5 fruit fly cellular contexts compared by ENCODE assay signal in the genomic region with DNA sequence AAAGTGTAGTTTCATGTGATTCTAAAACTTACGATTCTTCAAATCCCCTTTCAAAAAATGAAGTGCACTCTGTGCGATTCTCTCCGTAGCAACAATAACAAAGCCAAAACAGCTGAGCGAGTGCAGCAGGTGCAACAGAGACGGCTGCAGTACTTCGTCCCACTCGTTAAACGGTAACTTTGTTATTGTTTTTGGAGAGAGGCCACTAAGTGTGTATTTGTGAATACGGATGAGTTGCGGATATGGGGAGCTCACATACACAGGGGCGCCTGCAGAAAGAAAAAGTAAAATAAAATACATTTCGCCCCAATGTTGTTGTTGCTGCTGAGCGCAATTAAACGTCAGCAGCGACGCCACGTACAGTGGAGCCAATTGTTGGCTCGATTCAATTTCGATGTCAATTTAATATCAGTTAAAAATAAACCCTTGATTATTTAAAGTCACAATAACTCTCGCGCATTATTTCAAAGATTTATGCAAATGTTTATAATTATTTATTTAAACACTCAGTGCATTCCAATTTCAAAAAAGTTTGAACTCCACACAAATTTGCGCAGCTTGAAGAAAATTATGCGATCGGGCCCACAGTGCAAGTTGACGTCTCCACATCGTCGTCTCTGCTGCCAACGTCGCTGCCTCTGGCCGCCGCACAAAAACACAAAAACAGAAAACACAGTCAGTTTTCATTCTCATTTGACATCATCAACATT.
A peak's percentile ranks its signal among the peaks of the same experiment; 100 is the strongest.
TF ChIP-seq lines count a peak whose summit lies in the region.

No protein-coding gene starts in this region.

TF ChIP-seq in whole organism, adult, 20 proteins besides CTCF, POLR2A, EP300 and RAD21 (continued from another document):
- TF ChIP-seq toe (GFP tag; optimal IDR thresholded peaks at IDR 0.05; lab: Kevin White, UChicago) (peak; percentile 98), CG12768 (GFP tag; optimal IDR thresholded peaks at IDR 0.05; lab: Kevin White, UChicago) (peak; percentile 99), pad (GFP tag; optimal IDR thresholded peaks at IDR 0.05; lab: Kevin White, UChicago) (peak; percentile 96), CG14711 (tag; optimal IDR thresholded peaks at IDR 0.05; lab: Kevin White, UChicago) (peak; percentile 96), CG5204 (GFP tag; optimal IDR thresholded peaks at IDR 0.05; lab: Kevin White, UChicago) (peak; percentile 98)

TF ChIP-seq in whole organism, embryonic, 481 proteins besides CTCF, POLR2A, EP300 and RAD21 (continued from another document and continues in another):
- TF ChIP-seq MESR4 (GFP tag; optimal IDR thresholded peaks at IDR 0.05; lab: Kevin White, UChicago), result peak; percentile 39
- TF ChIP-seq CG16813 (GFP tag; IDR thresholded peaks at IDR 0.05; lab: Robert Waterston, UW; ENCODE audit: partially characterized antibody), result no peak
- peak; percentile 99 for TF ChIP-seq gem (tag; optimal IDR thresholded peaks at IDR 0.05; lab: Kevin White, UChicago)
- peak; percentile 96 for TF ChIP-seq ranshi (GFP tag; IDR thresholded peaks at IDR 0.05; lab: Robert Waterston, UW)
- peak; percentile 92 for TF ChIP-seq CG12236 (GFP tag; optimal IDR thresholded peaks at IDR 0.05; lab: Kevin White, UChicago)
- TF ChIP-seq CG12155 (GFP tag; optimal IDR thresholded peaks at IDR 0.05; lab: Kevin White, UChicago), result peak; percentile 96
- peak; percentile 71 for TF ChIP-seq ab (GFP tag; optimal IDR thresholded peaks at IDR 0.05; lab: Kevin White, UChicago)
- TF ChIP-seq CG9437 (GFP tag; optimal IDR thresholded peaks at IDR 0.05; lab: Kevin White, UChicago), result peak; percentile 93
- peak; percentile 89 for TF ChIP-seq NC2α (GFP tag; optimal IDR thresholded peaks at IDR 0.05; lab: Kevin White, UChicago)
- TF ChIP-seq zfh1 (GFP tag; IDR thresholded peaks at IDR 0.05; lab: Robert Waterston, UW), result peak; percentile 94
- no peak for TF ChIP-seq cad (GFP tag; optimal IDR thresholded peaks at IDR 0.05; lab: Kevin White, UChicago)
- peak; percentile 88 for TF ChIP-seq CG17802 (tag; optimal IDR thresholded peaks at IDR 0.05; lab: Kevin White, UChicago)
- TF ChIP-seq CG10321 (GFP tag; IDR thresholded peaks at IDR 0.05; lab: Robert Waterston, UW), result peak; percentile 78
- TF ChIP-seq hkb (optimal IDR thresholded peaks at IDR 0.05; lab: Kevin White, UChicago), result no peak
- TF ChIP-seq hkb (GFP tag; IDR thresholded peaks at IDR 0.05; lab: Robert Waterston, UW), result peak; percentile 98
- peak; percentile 91 for TF ChIP-seq ap (GFP tag; IDR thresholded peaks at IDR 0.05; lab: Robert Waterston, UW)
- peak; percentile 91 for TF ChIP-seq eyg (GFP tag; optimal IDR thresholded peaks at IDR 0.05; lab: Kevin White, UChicago)
- peak; percentile 97 for TF ChIP-seq CG13894 (tag; optimal IDR thresholded peaks at IDR 0.05; lab: Kevin White, UChicago)
- TF ChIP-seq CG7928 (GFP tag; optimal IDR thresholded peaks at IDR 0.05; lab: Kevin White, UChicago), result peak; percentile 74
- TF ChIP-seq cg (GFP tag; optimal IDR thresholded peaks at IDR 0.05; lab: Kevin White, UChicago), result peak; percentile 49
- peak; percentile 96 for TF ChIP-seq run (tag; optimal IDR thresholded peaks at IDR 0.05; lab: Kevin White, UChicago)
- peak; percentile 98 for TF ChIP-seq az2 (GFP tag; optimal IDR thresholded peaks at IDR 0.05; lab: Kevin White, UChicago)
- peak; percentile 97 for TF ChIP-seq Fer2 (tag; optimal IDR thresholded peaks at IDR 0.05; lab: Kevin White, UChicago)
- TF ChIP-seq Ets65A (GFP tag; lab: Kevin White, UChicago), result peak; percentile 99
- peak; percentile 75 for TF ChIP-seq CG7271 (tag; optimal IDR thresholded peaks at IDR 0.05; lab: Kevin White, UChicago)
- TF ChIP-seq pho (GFP tag; optimal IDR thresholded peaks at IDR 0.05; lab: Kevin White, UChicago), result peak; percentile 97
- TF ChIP-seq Camta (GFP tag; optimal IDR thresholded peaks at IDR 0.05; lab: Kevin White, UChicago), result peak; percentile 97
- TF ChIP-seq CG6765 (GFP tag; optimal IDR thresholded peaks at IDR 0.05; lab: Kevin White, UChicago), result peak; percentile 95
- TF ChIP-seq ato (GFP tag; IDR thresholded peaks at IDR 0.05; lab: Robert Waterston, UW; ENCODE audit: partially characterized antibody), result no peak

TF ChIP-seq in whole organism, prepupa, 60 proteins besides CTCF, POLR2A, EP300 and RAD21 (continued from another document and continues in another):
- peak; percentile 99 for TF ChIP-seq CG6792 (GFP tag; optimal IDR thresholded peaks at IDR 0.05; lab: Kevin White, UChicago)
- peak; percentile 98 for TF ChIP-seq Hr39 (GFP tag; optimal IDR thresholded peaks at IDR 0.05; lab: Kevin White, UChicago)
- TF ChIP-seq Ets21C (GFP tag; optimal IDR thresholded peaks at IDR 0.05; lab: Kevin White, UChicago), result peak; percentile 97
- peak; percentile 3 for TF ChIP-seq Hr38 (GFP tag; optimal IDR thresholded peaks at IDR 0.05; lab: Kevin White, UChicago)
- peak; percentile 96 for TF ChIP-seq CG11294 (GFP tag; IDR thresholded peaks at IDR 0.05; lab: Robert Waterston, UW)
- peak; percentile 97 for TF ChIP-seq CG9139 (GFP tag; optimal IDR thresholded peaks at IDR 0.05; lab: Kevin White, UChicago)
- TF ChIP-seq fd59A (GFP tag; optimal IDR thresholded peaks at IDR 0.05; lab: Kevin White, UChicago), result peak; percentile 99
- peak; percentile 99 for TF ChIP-seq CG8632 (GFP tag; optimal IDR thresholded peaks at IDR 0.05; lab: Kevin White, UChicago)
- peak; percentile 99 for TF ChIP-seq lz (GFP tag; optimal IDR thresholded peaks at IDR 0.05; lab: Kevin White, UChicago)
- peak; percentile 99 for TF ChIP-seq topi (GFP tag; optimal IDR thresholded peaks at IDR 0.05; lab: Kevin White, UChicago)
- TF ChIP-seq dsx (GFP tag; optimal IDR thresholded peaks at IDR 0.05; lab: Kevin White, UChicago; ENCODE audit: poor library complexity, severe bottlenecking), result peak; percentile 97
- TF ChIP-seq Eip75B (GFP tag; optimal IDR thresholded peaks at IDR 0.05; lab: Kevin White, UChicago), result peak; percentile 99
- peak; percentile 98 for TF ChIP-seq achi (GFP tag; optimal IDR thresholded peaks at IDR 0.05; lab: Kevin White, UChicago)
- TF ChIP-seq OdsH (GFP tag; optimal IDR thresholded peaks at IDR 0.05; lab: Kevin White, UChicago), result peak; percentile 99
- peak; percentile 97 for TF ChIP-seq eg (GFP tag; IDR thresholded peaks at IDR 0.05; lab: Robert Waterston, UW)
- TF ChIP-seq Eip78C (GFP tag; lab: Kevin White, UChicago), result peak; percentile 100
- peak; percentile 98 for TF ChIP-seq CG6854 (GFP tag; optimal IDR thresholded peaks at IDR 0.05; lab: Kevin White, UChicago)
- peak; percentile 99 for TF ChIP-seq acj6 (GFP tag; optimal IDR thresholded peaks at IDR 0.05; lab: Kevin White, UChicago)
- TF ChIP-seq esn (GFP tag; optimal IDR thresholded peaks at IDR 0.05; lab: Kevin White, UChicago), result peak; percentile 99
- peak; percentile 98 for TF ChIP-seq cyc (GFP tag; optimal IDR thresholded peaks at IDR 0.05; lab: Kevin White, UChicago)
- peak; percentile 98 for TF ChIP-seq Met (GFP tag; optimal IDR thresholded peaks at IDR 0.05; lab: Kevin White, UChicago)
- peak; percentile 96 for TF ChIP-seq Eip93F (GFP tag; optimal IDR thresholded peaks at IDR 0.05; lab: Kevin White, UChicago)
- TF ChIP-seq fd85E (GFP tag; optimal IDR thresholded peaks at IDR 0.05; lab: Kevin White, UChicago), result peak; percentile 89
- peak; percentile 98 for TF ChIP-seq CG34406 (GFP tag; optimal IDR thresholded peaks at IDR 0.05; lab: Kevin White, UChicago)
- peak; percentile 86 for TF ChIP-seq fkh (GFP tag; optimal IDR thresholded peaks at IDR 0.05; lab: Kevin White, UChicago)
- TF ChIP-seq CG6276 (GFP tag; optimal IDR thresholded peaks at IDR 0.05; lab: Kevin White, UChicago), result peak; percentile 99
- peak; percentile 98 for TF ChIP-seq CG11762 (GFP tag; optimal IDR thresholded peaks at IDR 0.05; lab: Kevin White, UChicago; ENCODE audit: insufficient read depth)
- peak; percentile 100 for TF ChIP-seq CG32006 (GFP tag; optimal IDR thresholded peaks at IDR 0.05; lab: Kevin White, UChicago)
- TF ChIP-seq CG1621 (tag; optimal IDR thresholded peaks at IDR 0.05; lab: Kevin White, UChicago), result peak; percentile 97
- TF ChIP-seq Sox15 (GFP tag; optimal IDR thresholded peaks at IDR 0.05; lab: Kevin White, UChicago), result peak; percentile 97

TF ChIP-seq in whole organism, pupa, 21 proteins besides CTCF, POLR2A, EP300 and RAD21 (continued from another document):
- TF ChIP-seq Pif1B (GFP tag; optimal IDR thresholded peaks at IDR 0.05; lab: Kevin White, UChicago) (peak; percentile 98), rn (GFP tag; IDR thresholded peaks at IDR 0.05; lab: Robert Waterston, UW) (peak; percentile 93), fd96Ca (GFP tag; IDR thresholded peaks at IDR 0.05; lab: Robert Waterston, UW) (peak; percentile 98)

TF ChIP-seq in whole organism, wandering third instar larva, 38 proteins besides CTCF, POLR2A, EP300 and RAD21 (continued from another document):
- TF ChIP-seq Hr83 (GFP tag; optimal IDR thresholded peaks at IDR 0.05; lab: Kevin White, UChicago; ENCODE audit: poor library complexity, severe bottlenecking) (peak; percentile 14), Dfd (GFP tag; optimal IDR thresholded peaks at IDR 0.05; lab: Kevin White, UChicago) (peak; percentile 83), h (GFP tag; optimal IDR thresholded peaks at IDR 0.05; lab: Kevin White, UChicago) (peak; percentile 99), br (GFP tag; optimal IDR thresholded peaks at IDR 0.05; lab: Kevin White, UChicago) (peak; percentile 99), Mio (GFP tag; optimal IDR thresholded peaks at IDR 0.05; lab: Kevin White, UChicago) (peak; percentile 80), dsf (GFP tag; optimal IDR thresholded peaks at IDR 0.05; lab: Kevin White, UChicago; ENCODE audit: borderline replicate concordance) (peak; percentile 78), usp (GFP tag; optimal IDR thresholded peaks at IDR 0.05; lab: Kevin White, UChicago) (no peak), jim (GFP tag; optimal IDR thresholded peaks at IDR 0.05; lab: Kevin White, UChicago) (peak; percentile 23), dl (GFP tag; optimal IDR thresholded peaks at IDR 0.05; lab: Kevin White, UChicago; ENCODE audit: insufficient read depth in 1 of 2, partially characterized antibody in 2 of 2) (no peak), Myc (optimal IDR thresholded peaks at IDR 0.05; lab: Kevin White, UChicago) (no peak), fru (GFP tag; optimal IDR thresholded peaks at IDR 0.05; lab: Kevin White, UChicago) (peak; percentile 99), Rel (GFP tag; optimal IDR thresholded peaks at IDR 0.05; lab: Kevin White, UChicago) (peak; percentile 94), Rel (tag; optimal IDR thresholded peaks at IDR 0.05; lab: Kevin White, UChicago) (peak; percentile 90), sv (GFP tag; optimal IDR thresholded peaks at IDR 0.05; lab: Kevin White, UChicago) (peak; percentile 95), sage (GFP tag; optimal IDR thresholded peaks at IDR 0.05; lab: Kevin White, UChicago) (peak; percentile 95), CG9705 (GFP tag; optimal IDR thresholded peaks at IDR 0.05; lab: Kevin White, UChicago) (peak; percentile 99), lola (GFP tag; optimal IDR thresholded peaks at IDR 0.05; lab: Kevin White, UChicago) (no peak), rgr (GFP tag; optimal IDR thresholded peaks at IDR 0.05; lab: Kevin White, UChicago) (peak; percentile 98), psq (GFP tag; optimal IDR thresholded peaks at IDR 0.05; lab: Kevin White, UChicago) (peak; percentile 95), OdsH (GFP tag; optimal IDR thresholded peaks at IDR 0.05; lab: Kevin White, UChicago) (peak; percentile 98)
